Worm (Caenorhabditis elegans) whole organism, early embryonic: Measurements from ENCODE around the gene C55A6.4.

Experiments used
- B0310.2 ChIP-seq: sonication (generic microtip); optimal IDR thresholded peaks from 2 replicates; lab custom pipeline; 2016; ENCODE audit warnings: mild to moderate bottlenecking, missing genetic modification characterization, missing compliant biosample characterization
- F13C5.2 ChIP-seq: sonication (generic microtip); optimal IDR thresholded peaks from 2 replicates; lab custom pipeline; 2017; ENCODE audit warnings: mild to moderate bottlenecking, missing genetic modification characterization, inconsistent platforms, missing compliant biosample characterization
- aly-1 ChIP-seq: sonication (generic microtip); optimal IDR thresholded peaks from 2 replicates; lab custom pipeline; 2016; ENCODE audit warnings: missing genetic modification characterization, missing compliant biosample characterization
- ama-1 ChIP-seq: fragments of 150-350 bp; optimal IDR thresholded peaks from 2 replicates; lab custom pipeline; 2014
- ceh-13 ChIP-seq: fragments of 200-800 bp; sonication (Bioruptor generic); optimal IDR thresholded peaks from 2 replicates; lab custom pipeline; 2018; ENCODE audit warnings: mild to moderate bottlenecking, missing genetic modification characterization, missing compliant biosample characterization
- ceh-36 ChIP-seq: sonication (generic microtip); optimal IDR thresholded peaks from 2 replicates; lab custom pipeline; 2016; ENCODE audit warnings: missing genetic modification characterization, inconsistent platforms, missing compliant biosample characterization
- ets-7 ChIP-seq: sonication (generic microtip); optimal IDR thresholded peaks from 2 replicates; lab custom pipeline; 2016; ENCODE audit warnings: missing genotype, missing genetic modification characterization, missing compliant biosample characterization
- flt-1 ChIP-seq: fragments of 200-800 bp; sonication (Bioruptor generic); IDR thresholded peaks from 2 replicates; pipeline ENCODE4 v1.3.6; 2022; ENCODE audit warnings: missing genetic modification characterization, missing compliant biosample characterization
- hmbx-1 ChIP-seq: sonication (generic microtip); optimal IDR thresholded peaks from 2 replicates; lab custom pipeline; 2016; ENCODE audit warnings: mild to moderate bottlenecking, missing genetic modification characterization, missing compliant biosample characterization
- hmg-4 ChIP-seq: fragments of 200-800 bp; sonication (Bioruptor generic); optimal IDR thresholded peaks from 2 replicates; lab custom pipeline; 2018; ENCODE audit warnings: mild to moderate bottlenecking, missing genetic modification characterization, missing compliant biosample characterization
- hnd-1 ChIP-seq: sonication (generic microtip); optimal IDR thresholded peaks from 2 replicates; lab custom pipeline; 2016; ENCODE audit warnings: missing genetic modification characterization, missing compliant biosample characterization
- pes-1 ChIP-seq: fragments of 200-800 bp; sonication (Bioruptor generic); IDR thresholded peaks from 2 replicates; pipeline ENCODE4 v1.3.6; 2022; ENCODE audit warnings: missing genetic modification reagents, missing genetic modification characterization, missing compliant biosample characterization
- scrt-1 ChIP-seq: fragments of 200-800 bp; sonication (Bioruptor generic); IDR thresholded peaks from 2 replicates; pipeline ENCODE4 v1.3.6; 2022; ENCODE audit warnings: missing genetic modification characterization, missing compliant biosample characterization
- sea-1 ChIP-seq: fragments of 200-800 bp; sonication (Bioruptor generic); conservative IDR thresholded peaks from 2 replicates; pipeline ENCODE4 v1.3.6; 2022; ENCODE audit warnings: missing genetic modification characterization, missing compliant biosample characterization
- tbx-11 ChIP-seq: fragments of 200-800 bp; sonication (Bioruptor generic); IDR thresholded peaks from 2 replicates; pipeline ENCODE4 v1.3.6; 2022; ENCODE audit warnings: missing genetic modification characterization, missing compliant biosample characterization
- tbx-37 ChIP-seq: fragments of 200-800 bp; sonication (Bioruptor generic); conservative IDR thresholded peaks from 2 replicates; pipeline ENCODE4 v1.3.6; 2022; ENCODE audit warnings: missing genetic modification reagents, missing genetic modification characterization, missing compliant biosample characterization
- tra-4 ChIP-seq: sonication (generic microtip); optimal IDR thresholded peaks from 2 replicates; lab custom pipeline; 2017; ENCODE audit warnings: missing genetic modification characterization, missing compliant biosample characterization

Gene C55A6.4

DNA sequence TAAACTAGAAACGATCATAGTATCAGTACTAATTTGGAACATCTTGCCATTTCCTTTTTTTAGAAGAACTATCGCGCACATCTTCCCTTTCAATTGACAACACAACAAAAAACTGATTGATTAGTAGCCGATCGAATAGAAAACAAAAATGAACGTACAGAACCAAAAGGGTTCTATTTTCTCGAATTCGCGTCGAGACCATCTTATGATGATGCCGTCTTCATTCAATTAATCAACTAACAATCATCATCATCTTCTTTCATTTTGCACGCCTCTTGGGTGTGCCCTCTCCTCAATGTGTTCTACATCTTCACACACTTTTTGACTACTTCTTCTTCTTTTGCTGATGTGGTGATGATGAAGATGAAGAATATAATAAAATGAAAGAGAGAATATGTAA lies 17.9 kb downstream of the C55A6.4 start:
- TF ChIP-seq hnd-1 (tag; lab: Kevin White, UChicago) (no peak), ets-7 (no peak), aly-1 (tag; lab: Kevin White, UChicago) (no peak), tra-4 (tag; lab: Kevin White, UChicago) (no peak), B0310.2 (tag; lab: Kevin White, UChicago) (no peak), F13C5.2 (tag; lab: Kevin White, UChicago) (no peak), flt-1 (GFP tag; lab: Robert Waterston, UW) (no peak), scrt-1 (GFP tag; lab: Robert Waterston, UW) (no peak), sea-1 (GFP tag; lab: Robert Waterston, UW) (no peak), tbx-37 (GFP tag; lab: Robert Waterston, UW) (no peak), hmbx-1 (tag; lab: Kevin White, UChicago) (no peak)

DNA sequence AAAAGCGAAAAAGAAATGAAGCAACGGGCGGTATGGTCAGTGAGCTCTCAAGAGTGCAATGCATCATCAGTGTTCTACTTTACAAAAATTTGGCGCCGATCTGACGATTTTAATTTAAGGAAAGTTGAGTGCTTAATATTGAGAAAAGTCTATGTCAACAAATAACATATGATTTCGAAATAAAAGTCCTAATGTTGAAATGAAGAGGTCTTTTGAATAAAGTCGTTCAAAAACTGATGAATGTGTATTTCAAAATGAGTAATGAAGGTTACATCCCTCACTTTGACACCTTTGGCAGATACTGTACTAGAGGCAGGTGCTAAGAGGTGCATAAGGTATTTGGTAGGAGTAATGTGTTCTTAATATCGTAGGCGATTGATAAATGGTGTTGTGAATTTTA lies 20.2 kb downstream of the C55A6.4 start:
- no peak for TF ChIP-seq ama-1
- no peak for TF ChIP-seq hmbx-1 (tag; lab: Kevin White, UChicago)
- TF ChIP-seq tbx-37 (GFP tag; lab: Robert Waterston, UW) = no peak
- no peak for TF ChIP-seq ceh-13 (GFP tag; lab: Kevin White, UChicago)
- no peak for TF ChIP-seq B0310.2 (tag; lab: Kevin White, UChicago)
- TF ChIP-seq sea-1 (GFP tag; lab: Robert Waterston, UW) = no peak
- no peak for TF ChIP-seq ets-7
- no peak for TF ChIP-seq tra-4 (tag; lab: Kevin White, UChicago)

DNA sequence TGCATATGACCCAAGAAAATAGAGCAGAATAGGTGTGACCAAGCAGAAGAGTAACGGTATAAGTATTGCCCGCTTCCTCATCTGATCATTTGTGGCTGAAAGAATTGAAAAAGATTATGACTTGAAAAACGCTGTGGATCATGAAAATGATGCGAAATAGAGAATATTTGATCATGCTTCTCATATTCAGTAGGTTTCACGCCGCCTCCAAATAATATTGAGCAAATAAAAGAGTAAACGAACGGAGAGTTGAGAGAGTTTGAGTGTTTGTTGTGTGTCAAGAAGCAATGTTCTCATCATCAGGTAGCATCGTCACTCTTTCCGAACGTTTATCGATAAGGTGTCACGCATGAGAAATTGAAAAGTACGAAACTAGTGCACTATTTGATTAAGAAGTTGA lies 21.4 kb downstream of the C55A6.4 start, which contains the start of gene htrl-1:
TSS of gene htrl-1 (minus strand) at position 101 of the 400 bp plus-strand sequence.
- TF ChIP-seq B0310.2 (tag; lab: Kevin White, UChicago) = no peak
- TF ChIP-seq tra-4 (tag; lab: Kevin White, UChicago) = no peak
- TF ChIP-seq ceh-36 (tag; lab: Kevin White, UChicago) = no peak
- no peak for TF ChIP-seq ceh-13 (GFP tag; lab: Kevin White, UChicago)
- no peak for TF ChIP-seq scrt-1 (GFP tag; lab: Robert Waterston, UW)
- TF ChIP-seq pes-1 (GFP tag; lab: Robert Waterston, UW) = no peak
- TF ChIP-seq F13C5.2 (tag; lab: Kevin White, UChicago) = no peak
- no peak for TF ChIP-seq tbx-11 (GFP tag; lab: Robert Waterston, UW)
- TF ChIP-seq ets-7 = no peak
- TF ChIP-seq hnd-1 (tag; lab: Kevin White, UChicago) = no peak

DNA sequence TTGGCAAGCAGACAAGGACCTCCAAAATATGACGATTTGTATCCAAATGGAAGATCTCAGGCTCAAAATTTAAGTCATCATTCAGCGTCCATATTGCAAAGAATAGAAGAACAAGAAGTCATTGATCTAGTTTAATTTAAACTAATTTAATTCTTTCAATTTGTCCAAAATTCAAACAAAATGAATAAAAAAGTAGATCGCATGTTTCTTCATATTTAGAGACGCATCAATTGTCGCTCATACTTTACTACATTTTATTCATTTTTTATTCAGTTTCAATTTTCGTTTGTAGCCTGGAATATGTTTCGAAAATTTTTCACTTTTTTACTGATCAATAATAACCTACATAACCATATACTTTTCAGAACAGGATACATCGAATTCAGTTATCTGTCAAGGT lies 25.2 kb downstream of the C55A6.4 start, which contains the start of gene T11F9.21:
TSS of gene T11F9.21 (plus strand) at position 301 of the 400 bp plus-strand sequence.
- no peak for TF ChIP-seq aly-1 (tag; lab: Kevin White, UChicago)
- no peak for TF ChIP-seq pes-1 (GFP tag; lab: Robert Waterston, UW)

DNA sequence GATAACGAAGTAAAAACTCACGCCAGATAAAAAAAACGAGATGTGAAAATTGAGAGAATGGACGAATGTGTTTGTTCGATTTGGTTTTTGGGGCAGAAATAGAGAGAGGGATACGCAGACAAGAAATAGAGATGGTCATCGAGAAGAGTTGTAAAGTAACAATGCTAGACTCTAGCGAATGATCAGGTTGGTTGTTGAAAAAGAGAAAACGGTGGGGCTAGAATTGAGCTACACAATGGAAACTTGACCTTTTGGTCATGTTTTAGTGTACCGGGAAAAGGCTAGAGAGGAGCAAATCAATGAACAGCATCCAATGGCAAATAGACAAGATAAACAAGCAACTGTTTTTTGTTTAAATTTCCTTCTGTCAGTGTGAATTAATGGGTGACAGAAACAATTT lies 27.3 kb downstream of the C55A6.4 start, which contains the start of gene dhs-19:
TSS of gene dhs-19 (minus strand) at position 101 of the 400 bp plus-strand sequence.
- TF ChIP-seq flt-1 (GFP tag; lab: Robert Waterston, UW) (no peak), B0310.2 (tag; lab: Kevin White, UChicago) (no peak), pes-1 (GFP tag; lab: Robert Waterston, UW) (no peak), F13C5.2 (tag; lab: Kevin White, UChicago) (no peak), tra-4 (tag; lab: Kevin White, UChicago) (no peak), ets-7 (no peak), hmg-4 (GFP tag; lab: Kevin White, UChicago) (no peak), tbx-11 (GFP tag; lab: Robert Waterston, UW) (no peak), sea-1 (GFP tag; lab: Robert Waterston, UW) (no peak), scrt-1 (GFP tag; lab: Robert Waterston, UW) (no peak), ceh-13 (GFP tag; lab: Kevin White, UChicago) (no peak), tbx-37 (GFP tag; lab: Robert Waterston, UW) (no peak), hnd-1 (tag; lab: Kevin White, UChicago) (no peak), hmbx-1 (tag; lab: Kevin White, UChicago) (no peak), aly-1 (tag; lab: Kevin White, UChicago) (no peak), ama-1 (no peak), ceh-36 (tag; lab: Kevin White, UChicago) (no peak)

DNA sequence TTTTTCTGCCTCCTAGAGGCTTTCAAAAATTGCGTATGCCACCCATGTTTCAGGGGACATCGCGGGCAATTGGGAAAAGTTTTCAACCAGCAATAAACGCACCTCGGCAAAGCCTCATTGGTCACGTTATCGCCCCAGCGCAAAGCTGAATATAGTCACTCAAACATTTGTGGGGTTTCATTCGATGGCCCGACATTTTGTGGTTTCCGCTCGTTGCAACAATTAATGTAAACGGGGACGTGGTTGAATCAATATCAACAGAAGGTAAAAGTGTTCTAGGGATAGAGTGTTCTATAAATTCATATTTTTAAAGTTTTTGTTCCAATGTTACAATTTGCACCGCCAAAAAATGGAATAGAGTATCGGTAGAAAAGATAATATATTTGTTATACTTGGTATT lies 29.4 kb downstream of the C55A6.4 start:
- TF ChIP-seq flt-1 (GFP tag; lab: Robert Waterston, UW) = no peak
- TF ChIP-seq sea-1 (GFP tag; lab: Robert Waterston, UW) = no peak
- TF ChIP-seq ceh-36 (tag; lab: Kevin White, UChicago) = no peak
- no peak for TF ChIP-seq pes-1 (GFP tag; lab: Robert Waterston, UW)
- no peak for TF ChIP-seq tbx-37 (GFP tag; lab: Robert Waterston, UW)
- TF ChIP-seq scrt-1 (GFP tag; lab: Robert Waterston, UW) = no peak
- no peak for TF ChIP-seq hmbx-1 (tag; lab: Kevin White, UChicago)
- no peak for TF ChIP-seq hnd-1 (tag; lab: Kevin White, UChicago)
- no peak for TF ChIP-seq F13C5.2 (tag; lab: Kevin White, UChicago)
- no peak for TF ChIP-seq ceh-13 (GFP tag; lab: Kevin White, UChicago)
- TF ChIP-seq B0310.2 (tag; lab: Kevin White, UChicago) = no peak
- TF ChIP-seq ama-1 = no peak
- no peak for TF ChIP-seq tbx-11 (GFP tag; lab: Robert Waterston, UW)
- TF ChIP-seq hmg-4 (GFP tag; lab: Kevin White, UChicago) = no peak
- no peak for TF ChIP-seq ets-7
- no peak for TF ChIP-seq tra-4 (tag; lab: Kevin White, UChicago)
- no peak for TF ChIP-seq aly-1 (tag; lab: Kevin White, UChicago)

DNA sequence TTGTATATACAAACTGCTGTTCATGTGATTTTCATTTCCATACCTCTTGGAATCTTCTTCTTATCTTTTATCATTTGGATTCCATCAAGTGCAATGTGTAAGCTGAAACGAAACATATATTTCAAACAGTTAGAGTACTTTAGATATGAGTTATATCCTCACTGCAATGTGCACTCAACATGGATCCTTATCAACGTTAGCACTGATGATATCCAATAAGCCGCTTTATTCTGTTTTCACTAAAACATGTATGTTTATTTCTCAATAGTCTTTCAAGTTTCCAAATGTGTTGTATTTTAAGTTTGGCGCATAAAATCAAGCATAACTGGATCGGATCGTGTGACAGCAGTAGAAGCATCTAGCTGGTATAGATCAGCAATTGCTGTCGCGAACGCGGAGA lies 31.0 kb downstream of the C55A6.4 start, which contains the start of gene T11F9.10:
TSS of gene T11F9.10 (plus strand) at position 301 of the 400 bp plus-strand sequence.
- no peak for TF ChIP-seq ceh-36 (tag; lab: Kevin White, UChicago)
- TF ChIP-seq F13C5.2 (tag; lab: Kevin White, UChicago) = no peak
- no peak for TF ChIP-seq tra-4 (tag; lab: Kevin White, UChicago)
- TF ChIP-seq B0310.2 (tag; lab: Kevin White, UChicago) = no peak
- no peak for TF ChIP-seq scrt-1 (GFP tag; lab: Robert Waterston, UW)
- TF ChIP-seq ets-7 = no peak
- no peak for TF ChIP-seq tbx-11 (GFP tag; lab: Robert Waterston, UW)
- no peak for TF ChIP-seq tbx-37 (GFP tag; lab: Robert Waterston, UW)
- no peak for TF ChIP-seq aly-1 (tag; lab: Kevin White, UChicago)
- no peak for TF ChIP-seq ceh-13 (GFP tag; lab: Kevin White, UChicago)
- TF ChIP-seq pes-1 (GFP tag; lab: Robert Waterston, UW) = no peak
- no peak for TF ChIP-seq sea-1 (GFP tag; lab: Robert Waterston, UW)
